Fruit fly (Drosophila melanogaster): ENCODE measurements around the gene Blos3.
A peak's percentile ranks its signal among the peaks of the same experiment; 100 is the strongest.

Gene Blos3

dm6 chr3L:18823221-18823514, 46.9 kb upstream of the Blos3 start:
- TF ChIP-seq MTF-1 (GFP tag; optimal IDR thresholded peaks at IDR 0.05; ENCODE audit: borderline replicate concordance): no peak
- peak in 1 of 2 experiments; percentile 67 for TF ChIP-seq Hr78 (GFP tag; optimal IDR thresholded peaks at IDR 0.05)
- TF ChIP-seq CG10654 (GFP tag; optimal IDR thresholded peaks at IDR 0.05): no peak
- no peak for TF ChIP-seq HHEX (GFP tag; optimal IDR thresholded peaks at IDR 0.05)
- TF ChIP-seq CG18262 (tag; optimal IDR thresholded peaks at IDR 0.05): no peak
- TF ChIP-seq Blimp-1 (GFP tag; optimal IDR thresholded peaks at IDR 0.05): peak; percentile 32
- peak in 1 of 2 experiments; percentile 63 for TF ChIP-seq eve (GFP tag; optimal IDR thresholded peaks at IDR 0.05)
- peak; percentile 20 for TF ChIP-seq sens (GFP tag)

- TF ChIP-seq CG9817 (tag; optimal IDR thresholded peaks at IDR 0.05): no peak
- TF ChIP-seq danr (GFP tag; IDR thresholded peaks at IDR 0.05): no peak
- peak in 1 of 2 experiments; percentile 71 for TF ChIP-seq Pdp1 (GFP tag; optimal IDR thresholded peaks at IDR 0.05)
Observed at dm6 chr3L:18823870-18824561, 46.0 kb upstream of the Blos3 start.

dm6 chr3L:18824851-18825250, 45.2 kb upstream of the Blos3 start:
- peak; percentile 13 for TF ChIP-seq grn (GFP tag; optimal IDR thresholded peaks at IDR 0.05)
- no peak for TF ChIP-seq ac (GFP tag; optimal IDR thresholded peaks at IDR 0.05)
- no peak for TF ChIP-seq Hey (tag; optimal IDR thresholded peaks at IDR 0.05)
- peak; percentile 57 for TF ChIP-seq nom (GFP tag; optimal IDR thresholded peaks at IDR 0.05)
- no peak for TF ChIP-seq CG7271 (tag; optimal IDR thresholded peaks at IDR 0.05)

- TF ChIP-seq esg (GFP tag; conservative IDR thresholded peaks at IDR 0.05) (no peak), CG18764 (GFP tag; optimal IDR thresholded peaks at IDR 0.05) (no peak), exex (tag; optimal IDR thresholded peaks at IDR 0.05) (peak; percentile 35), sug (tag; optimal IDR thresholded peaks at IDR 0.05) (peak; percentile 93)
Observed at dm6 chr3L:18825993-18826392, 44.0 kb upstream of the Blos3 start.

dm6 chr3L:18828318-18828717, 41.7 kb upstream of the Blos3 start:
- TF ChIP-seq CG2712 (tag; optimal IDR thresholded peaks at IDR 0.05) (peak; percentile 24), CG16813 (GFP tag; IDR thresholded peaks at IDR 0.05; ENCODE audit: partially characterized antibody) (peak; percentile 60), bbx (GFP tag; IDR thresholded peaks at IDR 0.05; ENCODE audit: partially characterized antibody) (peak; percentile 74), CG14860 (GFP tag; IDR thresholded peaks at IDR 0.05; ENCODE audit: partially characterized antibody) (0 out of 3 replicates have a peak, but pooled peaks have one; percentile 47), Nf-YC (tag; optimal IDR thresholded peaks at IDR 0.05) (peak; percentile 31), Dref (GFP tag; IDR thresholded peaks at IDR 0.05) (peak; percentile 98), sna (GFP tag; IDR thresholded peaks at IDR 0.05; ENCODE audit: partially characterized antibody) (peak; percentile 43; the same call in 1 of the 2 replicates), BEAF-32 (GFP tag; optimal IDR thresholded peaks at IDR 0.05) (peak; percentile 64), CG6854 (GFP tag; optimal IDR thresholded peaks at IDR 0.05) (peak; percentile 74), E2f2 (GFP tag; IDR thresholded peaks at IDR 0.05) (peak; percentile 98), scrt (GFP tag; optimal IDR thresholded peaks at IDR 0.05) (peak; percentile 97), ro (GFP tag; IDR thresholded peaks at IDR 0.05) (no peak), Bgb (GFP tag; IDR thresholded peaks at IDR 0.05; ENCODE audit: partially characterized antibody) (peak; percentile 83), nmo (GFP tag; optimal IDR thresholded peaks at IDR 0.05) (peak; percentile 24), ato (GFP tag; IDR thresholded peaks at IDR 0.05; ENCODE audit: partially characterized antibody) (peak; percentile 63), stwl (tag; optimal IDR thresholded peaks at IDR 0.05) (peak; percentile 97), Dek (tag; optimal IDR thresholded peaks at IDR 0.05) (no peak), Sry-δ (GFP tag; optimal IDR thresholded peaks at IDR 0.05) (peak; percentile 88), B-H2 (GFP tag; optimal IDR thresholded peaks at IDR 0.05) (peak; percentile 9), HmgZ (tag; optimal IDR thresholded peaks at IDR 0.05) (peak; percentile 57), CG2120 (GFP tag; optimal IDR thresholded peaks at IDR 0.05) (peak; percentile 7), Opbp (GFP tag; IDR thresholded peaks at IDR 0.05; ENCODE audit: partially characterized antibody) (peak; percentile 68)
